Worm (Caenorhabditis elegans): Measurements from ENCODE around the gene pph-6.
A peak's percentile ranks its signal among the peaks of the same experiment; 100 is the strongest.

DNA sequence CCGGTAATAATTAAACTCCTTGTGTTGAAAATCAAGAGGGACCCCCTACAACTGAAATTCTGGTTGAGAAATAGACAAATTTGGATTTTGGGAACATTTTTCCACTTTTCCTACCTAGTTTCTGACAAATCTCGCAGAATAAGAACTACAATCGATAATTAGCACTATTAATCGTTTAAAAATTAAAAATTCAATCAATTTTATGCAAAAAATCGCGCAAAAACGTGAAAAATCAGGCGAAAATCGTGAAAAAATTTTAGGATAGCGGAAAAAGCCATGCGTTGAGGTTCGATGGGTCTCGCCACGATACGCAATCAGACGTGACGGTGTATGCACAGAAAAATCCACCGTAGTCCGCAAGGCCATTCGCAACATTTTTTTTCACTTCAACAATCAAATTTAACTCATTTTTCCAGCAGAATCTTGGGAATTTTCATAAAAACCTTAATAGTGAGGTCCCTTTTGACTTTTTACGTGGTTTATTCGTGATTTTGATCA, 43.6 kb downstream of the pph-6 start, which contains the start of gene lias-1:
- peak; percentile 83 for TF ChIP-seq nhr-47 (tag; optimal IDR thresholded peaks at IDR 0.05)
- no peak for TF ChIP-seq ztf-11 (tag; optimal IDR thresholded peaks at IDR 0.05)
- peak; percentile 70 for TF ChIP-seq fos-1 (tag; optimal IDR thresholded peaks at IDR 0.05)
- peak in 1 of 2 experiments; percentile 81 for TF ChIP-seq mdl-1 (tag; optimal IDR thresholded peaks at IDR 0.05)
- peak; percentile 48 for TF ChIP-seq ztf-4 (tag; optimal IDR thresholded peaks at IDR 0.05)
- no peak for TF ChIP-seq zag-1 (tag; optimal IDR thresholded peaks at IDR 0.05)
- TF ChIP-seq nhr-237 (tag; optimal IDR thresholded peaks at IDR 0.05) = peak; percentile 15
